Worm (Caenorhabditis elegans): ENCODE data around the gene ant-1.4.

The ant-1.4 gene

ce11 chrIV:8431567-8432458 lies 28.3 kb downstream of the ant-1.4 start (continued):
- TF ChIP-seq gei-8 (GFP tag; optimal IDR thresholded peaks at IDR 0.05) (no peak), ceh-20 (GFP tag; IDR thresholded peaks at IDR 0.05) (peak; percentile 60), daf-12 (tag; optimal IDR thresholded peaks at IDR 0.05) (no peak), F10B5.3 (tag; optimal IDR thresholded peaks at IDR 0.05) (no peak), pha-4 (GFP tag; IDR thresholded peaks at IDR 0.05) (peak; percentile 60), pha-4 (tag; optimal IDR thresholded peaks at IDR 0.05) (peak; percentile 10), ctbp-1 (GFP tag; IDR thresholded peaks at IDR 0.05) (peak; percentile 41; the same call in 1 of the 2 replicates), nhr-10 (tag; optimal IDR thresholded peaks at IDR 0.05) (no peak), mdl-1 (tag; optimal IDR thresholded peaks at IDR 0.05) (peak; percentile 61 to 91)

DNA sequence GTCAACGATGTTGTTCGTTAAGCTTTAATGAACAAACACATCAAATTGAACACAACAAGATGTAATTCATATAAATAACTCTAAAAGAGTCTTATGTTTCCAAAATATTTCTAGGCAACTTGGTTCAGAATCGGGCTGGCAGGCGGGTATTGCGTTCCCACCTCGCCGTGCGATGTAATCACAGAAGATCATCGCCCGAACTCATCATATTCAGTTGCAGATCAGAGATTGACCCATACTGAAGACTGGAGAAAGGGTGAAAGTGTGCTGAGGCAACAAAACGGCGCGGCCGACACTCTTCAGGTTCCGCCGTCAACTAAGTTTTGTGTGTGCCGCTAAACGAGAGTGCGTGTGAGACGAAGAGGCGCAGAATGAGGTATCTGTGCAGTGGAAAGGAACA lies 31.6 kb downstream of the ant-1.4 start:
- peak; percentile 41 for TF ChIP-seq zfp-2 (tag; optimal IDR thresholded peaks at IDR 0.05)
- peak; percentile 85; the same call in 1 of the 2 replicates for TF ChIP-seq saeg-2 (GFP tag; IDR thresholded peaks at IDR 0.05)
- TF ChIP-seq mdt-29 (GFP tag; IDR thresholded peaks at IDR 0.05), result peak; percentile 73; the same call in 1 of the 2 replicates
- TF ChIP-seq hlh-30 (tag; optimal IDR thresholded peaks at IDR 0.05; ENCODE audit: insufficient read depth), result peak; percentile 72
- peak; percentile 43 to 84 for TF ChIP-seq daf-16 (GFP tag; optimal IDR thresholded peaks at IDR 0.05)
- peak; percentile 89 for TF ChIP-seq daf-16 (tag; optimal IDR thresholded peaks at IDR 0.05)
- no peak for TF ChIP-seq ces-1 (GFP tag; optimal IDR thresholded peaks at IDR 0.05)
- peak; percentile 59; the same call in 1 of the 2 replicates for TF ChIP-seq dmd-9 (GFP tag; IDR thresholded peaks at IDR 0.05)
- peak; percentile 83 for TF ChIP-seq Y48G9A.11 (GFP tag; IDR thresholded peaks at IDR 0.05)
- TF ChIP-seq php-3 (GFP tag; IDR thresholded peaks at IDR 0.05), result peak; percentile 67
- peak; percentile 2 for TF ChIP-seq nhr-6 (tag; optimal IDR thresholded peaks at IDR 0.05)
- TF ChIP-seq R02D3.7 (tag; optimal IDR thresholded peaks at IDR 0.05), result no peak
- TF ChIP-seq F37D6.2 (tag; optimal IDR thresholded peaks at IDR 0.05), result peak; percentile 60
- TF ChIP-seq Y105C5A.15 (GFP tag; IDR thresholded peaks at IDR 0.05), result 0 out of 2 replicates have a peak, but pooled peaks have one; percentile 52
- no peak for TF ChIP-seq lin-29 (GFP tag; IDR thresholded peaks at IDR 0.05)
- TF ChIP-seq ama-1 (optimal IDR thresholded peaks at IDR 0.05), result peak; percentile 98
- no peak for TF ChIP-seq mep-1 (tag; optimal IDR thresholded peaks at IDR 0.05)
- TF ChIP-seq skn-1 (tag; optimal IDR thresholded peaks at IDR 0.05), result no peak
- TF ChIP-seq lin-39 (tag; optimal IDR thresholded peaks at IDR 0.05), result no peak
- TF ChIP-seq nhr-237 (tag; optimal IDR thresholded peaks at IDR 0.05), result no peak
- TF ChIP-seq spr-1 (tag; optimal IDR thresholded peaks at IDR 0.05), result peak; percentile 94
- peak; percentile 70; the same call in 1 of the 2 replicates for TF ChIP-seq zfp-3 (GFP tag; conservative IDR thresholded peaks at IDR 0.05)
- TF ChIP-seq unc-62 (GFP tag; optimal IDR thresholded peaks at IDR 0.05 in 1 of 2), result peak in 1 of 2 experiments; percentile 79
- TF ChIP-seq unc-62 (tag; optimal IDR thresholded peaks at IDR 0.05), result no peak
- 0 out of 4 replicates have a peak, but pooled peaks of 1 of the 2 experiments have one; percentile 31 for TF ChIP-seq madf-5 (GFP tag; IDR thresholded peaks at IDR 0.05)
- no peak for TF ChIP-seq T26A8.4 (GFP tag; IDR thresholded peaks at IDR 0.05)
- TF ChIP-seq F26F4.8 (GFP tag; conservative IDR thresholded peaks at IDR 0.05), result no peak
- TF ChIP-seq zip-2 (tag; optimal IDR thresholded peaks at IDR 0.05), result peak; percentile 22
- peak; percentile 59 for TF ChIP-seq tra-1 (GFP tag; IDR thresholded peaks at IDR 0.05)
- no peak for TF ChIP-seq zag-1 (tag; optimal IDR thresholded peaks at IDR 0.05)
- no peak for TF ChIP-seq lir-3 (tag; optimal IDR thresholded peaks at IDR 0.05)
- TF ChIP-seq jun-1 (tag; optimal IDR thresholded peaks at IDR 0.05), result peak; percentile 38
- TF ChIP-seq ceh-20 (GFP tag; IDR thresholded peaks at IDR 0.05), result peak; percentile 73; the same call in 1 of the 2 replicates
- peak; percentile 65 for TF ChIP-seq ztf-7 (tag; optimal IDR thresholded peaks at IDR 0.05)
- TF ChIP-seq nhr-48 (tag; optimal IDR thresholded peaks at IDR 0.05), result peak; percentile 78
- TF ChIP-seq tag-97 (GFP tag; IDR thresholded peaks at IDR 0.05), result 0 out of 2 replicates have a peak, but pooled peaks have one; percentile 21
- TF ChIP-seq daf-19 (GFP tag; conservative IDR thresholded peaks at IDR 0.05), result no peak
- peak; percentile 80 for TF ChIP-seq duxl-1 (tag; optimal IDR thresholded peaks at IDR 0.05; ENCODE audit: poor library complexity)
- peak; percentile 55 for TF ChIP-seq dpl-1 (GFP tag; optimal IDR thresholded peaks at IDR 0.05)
- peak; percentile 74 for TF ChIP-seq lin-1 (GFP tag; IDR thresholded peaks at IDR 0.05)
- TF ChIP-seq ceh-32 (tag; optimal IDR thresholded peaks at IDR 0.05; ENCODE audit: poor library complexity), result peak; percentile 44
